Fruit fly (Drosophila melanogaster): ENCODE measurements around the gene Cyp4c3.
A peak's percentile ranks its signal among the peaks of the same experiment; 100 is the strongest.

The Cyp4c3 gene

dm6 chr3R:30912402-30912801 is 18.6 kb downstream of the Cyp4c3 start, which contains the start of gene Ptx1 (continued):
- TF ChIP-seq NK7.1 (GFP tag; optimal IDR thresholded peaks at IDR 0.05) (no peak), CG13287 (GFP tag; IDR thresholded peaks at IDR 0.05; ENCODE audit: partially characterized antibody) (peak; percentile 65), Hr51 (GFP tag; optimal IDR thresholded peaks at IDR 0.05) (no peak), mam (GFP tag; optimal IDR thresholded peaks at IDR 0.05) (no peak), zen2 (GFP tag; IDR thresholded peaks at IDR 0.05; ENCODE audit: partially characterized antibody) (0 out of 3 replicates have a peak, but pooled peaks have one; percentile 57), CG14710 (tag; optimal IDR thresholded peaks at IDR 0.05) (no peak), CG8765 (GFP tag; IDR thresholded peaks at IDR 0.05) (no peak), CG10979 (tag; optimal IDR thresholded peaks at IDR 0.05) (peak; percentile 19), Chrac-16 (GFP tag; optimal IDR thresholded peaks at IDR 0.05) (peak; percentile 2), CG42726 (GFP tag; IDR thresholded peaks at IDR 0.05; ENCODE audit: partially characterized antibody) (peak; percentile 76), pho (GFP tag; optimal IDR thresholded peaks at IDR 0.05) (peak; percentile 17), Kr (GFP tag; optimal IDR thresholded peaks at IDR 0.05) (no peak), HmgZ (tag; optimal IDR thresholded peaks at IDR 0.05) (peak; percentile 63), bigmax (GFP tag; optimal IDR thresholded peaks at IDR 0.05) (no peak), CG4424 (GFP tag; optimal IDR thresholded peaks at IDR 0.05) (no peak), CG9609 (GFP tag; optimal IDR thresholded peaks at IDR 0.05) (no peak), Hmr (GFP tag; optimal IDR thresholded peaks at IDR 0.05) (peak; percentile 26), B-H1 (GFP tag; IDR thresholded peaks at IDR 0.05) (no peak), tup (GFP tag; optimal IDR thresholded peaks at IDR 0.05) (no peak), Myb (GFP tag; optimal IDR thresholded peaks at IDR 0.05) (no peak), HLHmδ (GFP tag; optimal IDR thresholded peaks at IDR 0.05) (no peak), Tbp (GFP tag; optimal IDR thresholded peaks at IDR 0.05) (no peak), fd96Cb (tag; optimal IDR thresholded peaks at IDR 0.05) (no peak), vvl (GFP tag; IDR thresholded peaks at IDR 0.05) (0 out of 2 replicates have a peak, but pooled peaks have one; percentile 26), slp2 (GFP tag; optimal IDR thresholded peaks at IDR 0.05) (no peak), tx (GFP tag; optimal IDR thresholded peaks at IDR 0.05) (no peak), Doc2 (GFP tag; IDR thresholded peaks at IDR 0.05) (no peak), CG9437 (GFP tag; optimal IDR thresholded peaks at IDR 0.05) (no peak), Drgx (GFP tag; IDR thresholded peaks at IDR 0.05) (peak; percentile 24; the same call in 1 of the 2 replicates), CG13123 (GFP tag; optimal IDR thresholded peaks at IDR 0.05) (no peak), Dbx (GFP tag; IDR thresholded peaks at IDR 0.05) (peak; percentile 50; the same call in 2 of the 3 replicates), CG4617 (GFP tag; optimal IDR thresholded peaks at IDR 0.05; ENCODE audit: borderline replicate concordance) (no peak), CG17359 (tag; optimal IDR thresholded peaks at IDR 0.05) (no peak), TFAM (GFP tag; optimal IDR thresholded peaks at IDR 0.05) (no peak), lab (GFP tag; optimal IDR thresholded peaks at IDR 0.05) (peak; percentile 63), CG14667 (GFP tag; IDR thresholded peaks at IDR 0.05) (no peak), CG3995 (GFP tag; optimal IDR thresholded peaks at IDR 0.05) (no peak), CG14860 (GFP tag; IDR thresholded peaks at IDR 0.05; ENCODE audit: partially characterized antibody) (peak; percentile 40; the same call in 1 of the 3 replicates), pb (GFP tag; optimal IDR thresholded peaks at IDR 0.05) (no peak), bowl (GFP tag; IDR thresholded peaks at IDR 0.05) (no peak; the same call in 1 of the 2 replicates), hkb (optimal IDR thresholded peaks at IDR 0.05) (no peak), hkb (GFP tag; IDR thresholded peaks at IDR 0.05) (no peak), gcm2 (GFP tag; optimal IDR thresholded peaks at IDR 0.05) (no peak), ap (GFP tag; IDR thresholded peaks at IDR 0.05) (no peak), crol (GFP tag; IDR thresholded peaks at IDR 0.05) (peak; percentile 93), cwo (GFP tag; optimal IDR thresholded peaks at IDR 0.05) (peak; percentile 12), Dfd (GFP tag; optimal IDR thresholded peaks at IDR 0.05) (no peak), NC2β (GFP tag; optimal IDR thresholded peaks at IDR 0.05) (no peak), CG7963 (GFP tag; IDR thresholded peaks at IDR 0.05; ENCODE audit: partially characterized antibody) (peak; percentile 27; the same call in 1 of the 3 replicates), Opbp (GFP tag; IDR thresholded peaks at IDR 0.05; ENCODE audit: partially characterized antibody) (peak; percentile 62; the same call in 2 of the 3 replicates), sr (GFP tag; IDR thresholded peaks at IDR 0.05) (0 out of 3 replicates have a peak, but pooled peaks have one; percentile 51)
